Worm (Caenorhabditis elegans): ENCODE data around the gene ZK856.19.

The ZK856.19 gene

DNA sequence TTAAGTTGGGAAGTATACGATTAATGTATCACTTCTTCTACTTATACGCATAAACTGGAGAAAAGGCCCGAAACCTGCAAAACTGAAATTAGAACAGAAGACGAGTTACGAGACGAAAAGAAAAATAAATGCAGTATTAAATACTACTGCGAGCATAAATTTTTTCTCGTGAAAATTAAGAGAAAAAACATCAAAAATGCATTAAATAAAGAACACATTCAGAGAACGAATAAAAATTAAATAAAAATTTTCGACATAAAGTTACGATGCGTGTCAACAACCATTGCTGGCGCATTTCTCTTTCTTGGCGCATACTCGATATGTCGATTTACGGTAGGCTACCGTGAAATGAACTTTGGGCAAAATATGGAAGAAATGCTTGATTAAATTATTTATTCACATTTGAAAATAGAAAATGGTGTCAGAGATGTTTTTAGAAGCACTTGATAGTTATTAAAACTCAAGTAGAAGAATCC lies at the start of gene ZK856.19, which contains the start of gene ZK856.11:
Gene ZK856.19 (minus strand): TSS at position 51 of the 476 bp plus-strand sequence.
Gene ZK856.11 (minus strand): TSS at position 76 of the 476 bp plus-strand sequence.
- TF ChIP-seq egl-13 (tag; optimal IDR thresholded peaks at IDR 0.05) (no peak), nhr-76 (tag; optimal IDR thresholded peaks at IDR 0.05) (no peak), nhr-11 (tag; optimal IDR thresholded peaks at IDR 0.05) (peak; percentile 33), mef-2 (tag; optimal IDR thresholded peaks at IDR 0.05) (no peak), irx-1 (tag; optimal IDR thresholded peaks at IDR 0.05) (peak; percentile 40), hlh-17 (GFP tag; optimal IDR thresholded peaks at IDR 0.05; ENCODE audit: borderline replicate concordance) (no peak), dsc-1 (tag; optimal IDR thresholded peaks at IDR 0.05) (peak; percentile 69), skn-1 (tag; optimal IDR thresholded peaks at IDR 0.05) (peak; percentile 37), nhr-12 (tag; optimal IDR thresholded peaks at IDR 0.05) (no peak), unc-62 (GFP tag; optimal IDR thresholded peaks at IDR 0.05) (no peak), nhr-20 (tag; optimal IDR thresholded peaks at IDR 0.05) (peak; percentile 78), lin-35 (GFP tag; optimal IDR thresholded peaks at IDR 0.05) (peak; percentile 70 to 75), fkh-10 (GFP tag; optimal IDR thresholded peaks at IDR 0.05) (no peak), egl-27 (tag; optimal IDR thresholded peaks at IDR 0.05) (no peak), lin-13 (GFP tag; optimal IDR thresholded peaks at IDR 0.05) (peak; percentile 1), nhr-90 (tag; optimal IDR thresholded peaks at IDR 0.05; ENCODE audit: poor library complexity) (peak; percentile 78), lsy-2 (tag; optimal IDR thresholded peaks at IDR 0.05) (peak; percentile 79 to 88), zip-4 (GFP tag; optimal IDR thresholded peaks at IDR 0.05) (peak; percentile 4), C16A3.4 (tag; optimal IDR thresholded peaks at IDR 0.05) (peak; percentile 68), rnt-1 (tag; optimal IDR thresholded peaks at IDR 0.05) (peak; percentile 70), nhr-28 (tag; optimal IDR thresholded peaks at IDR 0.05) (no peak), lin-15B (tag; optimal IDR thresholded peaks at IDR 0.05) (peak; percentile 78), lir-3 (tag; optimal IDR thresholded peaks at IDR 0.05; ENCODE audit: poor library complexity) (peak; percentile 50), alr-1 (tag; optimal IDR thresholded peaks at IDR 0.05; ENCODE audit: borderline replicate concordance) (no peak), efl-1 (optimal IDR thresholded peaks at IDR 0.05) (peak; percentile 63 to 74), efl-1 (GFP tag; optimal IDR thresholded peaks at IDR 0.05 in 1 of 2) (peak; percentile 66 to 97), xbp-1 (tag; optimal IDR thresholded peaks at IDR 0.05) (peak; percentile 77), sptf-1 (tag; optimal IDR thresholded peaks at IDR 0.05) (no peak), nhr-84 (tag; optimal IDR thresholded peaks at IDR 0.05) (no peak), vab-15 (tag; optimal IDR thresholded peaks at IDR 0.05) (no peak), blmp-1 (tag; optimal IDR thresholded peaks at IDR 0.05) (peak; percentile 76), pax-3 (tag; optimal IDR thresholded peaks at IDR 0.05) (no peak), nhr-47 (tag; optimal IDR thresholded peaks at IDR 0.05) (peak; percentile 83), C04F5.9 (tag; optimal IDR thresholded peaks at IDR 0.05) (no peak), tlp-1 (tag; optimal IDR thresholded peaks at IDR 0.05) (no peak), ceh-82 (tag; optimal IDR thresholded peaks at IDR 0.05) (peak; percentile 21 to 47 (median 40)), unc-30 (tag; optimal IDR thresholded peaks at IDR 0.05) (no peak), grh-1 (GFP tag; IDR thresholded peaks at IDR 0.05) (peak; percentile 55; the same call in 1 of the 2 replicates), unc-98 (GFP tag; IDR thresholded peaks at IDR 0.05) (no peak), dpl-1 (GFP tag; optimal IDR thresholded peaks at IDR 0.05) (peak; percentile 58 to 73 (median 72)), ceh-90 (tag; optimal IDR thresholded peaks at IDR 0.05) (no peak), ceh-63 (GFP tag; optimal IDR thresholded peaks at IDR 0.05) (no peak), nhr-71 (tag; optimal IDR thresholded peaks at IDR 0.05) (peak; percentile 85), ces-1 (GFP tag; optimal IDR thresholded peaks at IDR 0.05) (no peak), elt-3 (tag; optimal IDR thresholded peaks at IDR 0.05) (peak in 2 of 6 experiments; percentile 2 to 18), aly-2 (tag; optimal IDR thresholded peaks at IDR 0.05) (peak; percentile 39), zag-1 (tag; optimal IDR thresholded peaks at IDR 0.05) (no peak), pag-3 (tag; optimal IDR thresholded peaks at IDR 0.05; ENCODE audit: borderline replicate concordance, insufficient read depth) (no peak), nhr-85 (tag) (peak; percentile 86), hpl-2 (GFP tag; optimal IDR thresholded peaks at IDR 0.05) (no peak), snpc-4 (tag; optimal IDR thresholded peaks at IDR 0.05) (peak; percentile 69), sox-4 (tag; optimal IDR thresholded peaks at IDR 0.05) (peak; percentile 0), ets-5 (GFP tag; IDR thresholded peaks at IDR 0.05) (no peak)

All from whole organism, L1 larva.